Worm (Caenorhabditis elegans) whole organism, L3 larva: ENCODE results near the gene F52C6.2.

Experiments used
- ama-1 ChIP-seq: fragments of 150-350 bp; optimal IDR thresholded peaks from 2 replicates; lab custom pipeline; 2018
- egl-27 ChIP-seq: sonication (generic microtip); optimal IDR thresholded peaks from 4 replicates; lab custom pipeline; 2017; ENCODE audit warnings: missing biosample characterization, missing genetic modification reagents, missing genetic modification characterization
- elt-1 ChIP-seq: fragments of 150-350 bp; optimal IDR thresholded peaks from 2 replicates; lab custom pipeline; 2014; ENCODE audit warnings: missing biosample characterization, missing genetic modification characterization
- lin-39 ChIP-seq: fragments of 150-350 bp; optimal IDR thresholded peaks from 2 replicates; lab custom pipeline; 2018; ENCODE audit warnings: missing biosample characterization, missing genetic modification reagents, missing genetic modification characterization
- nhr-11 ChIP-seq: fragments of 150-350 bp; optimal IDR thresholded peaks from 2 replicates; lab custom pipeline; 2014; ENCODE audit warnings: missing biosample characterization, missing genetic modification characterization
- nhr-28 ChIP-seq: fragments of 150-350 bp; optimal IDR thresholded peaks from 2 replicates; lab custom pipeline; 2014; ENCODE audit warnings: missing biosample characterization, missing genetic modification characterization
- nhr-43 ChIP-seq: sonication (generic microtip); optimal IDR thresholded peaks from 2 replicates; lab custom pipeline; 2016; ENCODE audit warnings: mild to moderate bottlenecking, missing genetic modification characterization, missing compliant biosample characterization; ENCODE audit not compliant: poor library complexity, severe bottlenecking

- no peak for TF ChIP-seq egl-27 (tag; lab: Kevin White, UChicago)
- TF ChIP-seq elt-1, result no peak
- no peak for TF ChIP-seq nhr-11 (tag; lab: Kevin White, UChicago)
- no peak for TF ChIP-seq nhr-43
- TF ChIP-seq lin-39 (tag; lab: Kevin White, UChicago), result no peak
- TF ChIP-seq nhr-28 (tag; lab: Kevin White, UChicago), result no peak
- no peak for TF ChIP-seq ama-1 (lab: Kevin White, UChicago)
Measured at ce11 chrII:1882705-1883104, 43.6 kb upstream of the F52C6.2 start, which contains the start of gene math-5.
